5 worm cellular contexts compared by ENCODE assay signal in the genomic region with DNA sequence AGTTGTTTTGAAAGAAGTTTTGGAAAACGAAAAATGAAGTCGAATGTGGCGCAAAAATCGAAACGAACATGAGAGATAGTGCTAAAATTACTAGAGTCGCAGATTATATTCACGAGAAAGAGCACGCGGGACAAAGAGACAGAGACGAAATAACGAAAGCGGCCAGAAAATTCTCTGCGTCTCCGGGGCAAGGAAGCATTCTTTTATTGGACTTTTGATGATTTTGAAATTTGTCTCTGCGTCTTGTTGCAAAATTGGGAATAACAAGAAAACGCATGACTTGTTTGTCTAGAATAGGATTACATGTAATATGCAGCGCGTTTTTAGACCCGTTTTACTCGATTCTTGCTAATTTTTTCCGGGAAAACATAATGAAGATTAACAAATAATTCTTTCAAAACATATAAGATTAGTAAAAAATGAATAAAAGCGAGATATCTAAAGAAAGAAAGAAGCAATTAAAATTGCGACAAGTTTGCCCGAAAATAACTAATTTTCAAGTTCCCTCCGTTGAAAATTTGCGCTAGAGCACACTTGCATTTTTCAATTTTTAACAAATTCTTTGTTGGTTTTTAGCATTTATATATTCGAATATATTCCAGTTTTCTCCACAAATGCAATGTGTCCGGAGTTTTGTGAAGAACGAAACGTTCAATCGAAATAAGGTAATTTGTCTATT.
A peak's percentile ranks its signal among the peaks of the same experiment; 100 is the strongest.
TF ChIP-seq lines count a peak whose summit lies in the region.

A gene (minus strand): TSS at position 466 of the 679 bp plus-strand sequence.
A gene (plus strand): TSS at position 568 of the 679 bp plus-strand sequence.

TF ChIP-seq in whole organism, L1 larva, 84 proteins besides CTCF, POLR2A, EP300 and RAD21 (continues in another document):
- TF ChIP-seq lin-35 (GFP tag; optimal IDR thresholded peaks at IDR 0.05; lab: Kevin White, UChicago) (peak; percentile 87 to 96), swsn-7 (tag; optimal IDR thresholded peaks at IDR 0.05; lab: Kevin White, UChicago) (peak; percentile 77), nhr-11 (tag; optimal IDR thresholded peaks at IDR 0.05; lab: Kevin White, UChicago) (peak; percentile 76), irx-1 (tag; optimal IDR thresholded peaks at IDR 0.05; lab: Kevin White, UChicago) (peak; percentile 62), tlp-1 (tag; optimal IDR thresholded peaks at IDR 0.05; lab: Kevin White, UChicago) (no peak), dsc-1 (tag; optimal IDR thresholded peaks at IDR 0.05; lab: Kevin White, UChicago) (peak; percentile 98), ztf-4 (tag; optimal IDR thresholded peaks at IDR 0.05; lab: Kevin White, UChicago) (peak; percentile 9), nhr-20 (tag; optimal IDR thresholded peaks at IDR 0.05; lab: Kevin White, UChicago) (peak; percentile 68), unc-130 (tag; optimal IDR thresholded peaks at IDR 0.05; lab: Kevin White, UChicago) (peak; percentile 63), C16A3.4 (tag; optimal IDR thresholded peaks at IDR 0.05; lab: Kevin White, UChicago) (peak; percentile 52), sup-37 (GFP tag; optimal IDR thresholded peaks at IDR 0.05; lab: Kevin White, UChicago) (no peak), egl-13 (tag; optimal IDR thresholded peaks at IDR 0.05; lab: Kevin White, UChicago) (peak; percentile 71), ceh-88 (GFP tag; IDR thresholded peaks at IDR 0.05; lab: Robert Waterston, UW) (no peak; the same call in 1 of the 2 replicates), lin-14 (GFP tag; optimal IDR thresholded peaks at IDR 0.05; lab: Kevin White, UChicago) (peak; percentile 96), ztf-11 (tag; optimal IDR thresholded peaks at IDR 0.05; lab: Kevin White, UChicago) (no peak), zag-1 (tag; optimal IDR thresholded peaks at IDR 0.05; lab: Kevin White, UChicago) (no peak)

TF ChIP-seq in whole organism, L3 larva, 47 proteins besides CTCF, POLR2A, EP300 and RAD21 (continues in another document):
- TF ChIP-seq snpc-4 (tag; optimal IDR thresholded peaks at IDR 0.05; lab: Kevin White, UChicago) (peak; percentile 57), R02D3.7 (tag; optimal IDR thresholded peaks at IDR 0.05; lab: Kevin White, UChicago) (no peak), egl-5 (tag; optimal IDR thresholded peaks at IDR 0.05; lab: Kevin White, UChicago) (peak; percentile 68), lin-39 (tag; optimal IDR thresholded peaks at IDR 0.05; lab: Kevin White, UChicago) (no peak), egl-27 (tag; optimal IDR thresholded peaks at IDR 0.05; lab: Kevin White, UChicago) (no peak), unc-39 (tag; optimal IDR thresholded peaks at IDR 0.05; lab: Kevin White, UChicago) (no peak), unc-62 (GFP tag; optimal IDR thresholded peaks at IDR 0.05; lab: Kevin White, UChicago) (no peak), daf-12 (tag; optimal IDR thresholded peaks at IDR 0.05; lab: Kevin White, UChicago) (no peak), mdl-1 (tag; optimal IDR thresholded peaks at IDR 0.05; lab: Kevin White, UChicago) (peak; percentile 11), nhr-25 (tag; optimal IDR thresholded peaks at IDR 0.05; lab: Kevin White, UChicago) (peak; percentile 46), fkh-10 (GFP tag; optimal IDR thresholded peaks at IDR 0.05; lab: Kevin White, UChicago) (peak; percentile 30), nhr-12 (tag; optimal IDR thresholded peaks at IDR 0.05; lab: Kevin White, UChicago) (no peak), nhr-23 (tag; optimal IDR thresholded peaks at IDR 0.05; lab: Kevin White, UChicago) (peak; percentile 41), sea-2 (GFP tag; optimal IDR thresholded peaks at IDR 0.05; lab: Kevin White, UChicago) (no peak), ztf-4 (tag; optimal IDR thresholded peaks at IDR 0.05; lab: Kevin White, UChicago) (no peak), lin-15B (tag; optimal IDR thresholded peaks at IDR 0.05; lab: Kevin White, UChicago) (peak; percentile 25), ztf-11 (tag; optimal IDR thresholded peaks at IDR 0.05; lab: Kevin White, UChicago) (no peak), hmg-11 (tag; optimal IDR thresholded peaks at IDR 0.05; lab: Kevin White, UChicago) (peak; percentile 69)

TF ChIP-seq in whole organism, early embryonic, 17 proteins besides CTCF, POLR2A, EP300 and RAD21:
- peak; percentile 45 for TF ChIP-seq F13C5.2 (tag; optimal IDR thresholded peaks at IDR 0.05; lab: Kevin White, UChicago)
- TF ChIP-seq ceh-36 (tag; optimal IDR thresholded peaks at IDR 0.05; lab: Kevin White, UChicago), result no peak
- TF ChIP-seq tbx-11 (GFP tag; IDR thresholded peaks at IDR 0.05; lab: Robert Waterston, UW), result no peak
- no peak for TF ChIP-seq tra-4 (tag; optimal IDR thresholded peaks at IDR 0.05; lab: Kevin White, UChicago)
- TF ChIP-seq sea-1 (GFP tag; conservative IDR thresholded peaks at IDR 0.05; lab: Robert Waterston, UW), result no peak
TF ChIP-seq in whole organism, early embryonic: peak in this region for 1.

TF ChIP-seq in whole organism, midembryonic, 9 proteins besides CTCF, POLR2A, EP300 and RAD21:
- peak; percentile 72 for TF ChIP-seq cog-1 (tag; optimal IDR thresholded peaks at IDR 0.05; lab: Kevin White, UChicago)
- TF ChIP-seq klf-2 (GFP tag; conservative IDR thresholded peaks at IDR 0.05; lab: Robert Waterston, UW), result no peak
- no peak for TF ChIP-seq ref-1 (GFP tag; conservative IDR thresholded peaks at IDR 0.05; lab: Robert Waterston, UW)
- no peak for TF ChIP-seq flt-1 (GFP tag; IDR thresholded peaks at IDR 0.05; lab: Robert Waterston, UW)

TF ChIP-seq in whole organism, young adult, 124 proteins besides CTCF, POLR2A, EP300 and RAD21 (continues in another document):
- TF ChIP-seq sea-2 (GFP tag; IDR thresholded peaks at IDR 0.05; lab: Robert Waterston, UW) (no peak), hmg-1.2 (GFP tag; IDR thresholded peaks at IDR 0.05; lab: Robert Waterston, UW) (peak; percentile 94), let-526 (GFP tag; IDR thresholded peaks at IDR 0.05; lab: Robert Waterston, UW) (no peak), efl-1 (GFP tag; optimal IDR thresholded peaks at IDR 0.05; lab: Kevin White, UChicago) (peak; percentile 72), hmg-20 (GFP tag; IDR thresholded peaks at IDR 0.05; lab: Robert Waterston, UW) (no peak), T07F8.4 (tag; optimal IDR thresholded peaks at IDR 0.05; lab: Kevin White, UChicago) (no peak), mel-28 (tag; optimal IDR thresholded peaks at IDR 0.05; lab: Kevin White, UChicago; ENCODE audit: borderline replicate concordance) (no peak), attf-5 (GFP tag; optimal IDR thresholded peaks at IDR 0.05; lab: Kevin White, UChicago) (peak; percentile 90), madf-10 (tag; optimal IDR thresholded peaks at IDR 0.05; lab: Kevin White, UChicago) (peak; percentile 6), tbp1 (GFP tag; optimal IDR thresholded peaks at IDR 0.05; lab: Kevin White, UChicago) (peak; percentile 30), pbrm-1 (GFP tag; IDR thresholded peaks at IDR 0.05; lab: Robert Waterston, UW) (0 out of 2 replicates have a peak, but pooled peaks have one; percentile 16), madf-6 (GFP tag; IDR thresholded peaks at IDR 0.05; lab: Robert Waterston, UW) (peak; percentile 12; the same call in 1 of the 2 replicates), ceh-58 (GFP tag; IDR thresholded peaks at IDR 0.05; lab: Robert Waterston, UW) (no peak), B0019.2 (GFP tag; conservative IDR thresholded peaks at IDR 0.05; lab: Robert Waterston, UW) (no peak), ztf-6 (GFP tag; IDR thresholded peaks at IDR 0.05; lab: Robert Waterston, UW) (no peak), ama-1 (optimal IDR thresholded peaks at IDR 0.05; lab: Kevin White, UChicago) (no peak), ama-1 (GFP tag; optimal IDR thresholded peaks at IDR 0.05; lab: Kevin White, UChicago) (no peak), lir-1 (GFP tag; conservative IDR thresholded peaks at IDR 0.05; lab: Robert Waterston, UW) (0 out of 2 replicates have a peak, but pooled peaks have one; percentile 10), lin-54 (GFP tag; optimal IDR thresholded peaks at IDR 0.05; lab: Kevin White, UChicago) (peak; percentile 62), ztf-18 (tag; optimal IDR thresholded peaks at IDR 0.05; lab: Kevin White, UChicago) (peak; percentile 77), lag-1 (GFP tag; IDR thresholded peaks at IDR 0.05; lab: Robert Waterston, UW) (no peak), C17E4.6 (GFP tag; IDR thresholded peaks at IDR 0.05; lab: Robert Waterston, UW) (no peak), egl-44 (GFP tag; IDR thresholded peaks at IDR 0.05; lab: Robert Waterston, UW) (0 out of 2 replicates have a peak, but pooled peaks have one; percentile 15), ceh-79 (tag; optimal IDR thresholded peaks at IDR 0.05; lab: Kevin White, UChicago) (no peak), cebp-2 (GFP tag; IDR thresholded peaks at IDR 0.05; lab: Robert Waterston, UW) (no peak), hsf-1 (GFP tag; IDR thresholded peaks at IDR 0.05; lab: Robert Waterston, UW) (0 out of 2 replicates have a peak, but pooled peaks have one; percentile 39), nhr-80 (tag; optimal IDR thresholded peaks at IDR 0.05; lab: Kevin White, UChicago) (peak; percentile 42), Y79H2A.3 (GFP tag; conservative IDR thresholded peaks at IDR 0.05; lab: Robert Waterston, UW) (no peak), K12H6.12 (tag; optimal IDR thresholded peaks at IDR 0.05; lab: Kevin White, UChicago) (peak; percentile 70), F52B5.7 (tag; optimal IDR thresholded peaks at IDR 0.05; lab: Kevin White, UChicago) (no peak), sdz-38 (tag; optimal IDR thresholded peaks at IDR 0.05; lab: Kevin White, UChicago) (no peak), mcd-1 (GFP tag; IDR thresholded peaks at IDR 0.05; lab: Robert Waterston, UW) (peak; percentile 61; the same call in 1 of the 2 replicates), ZK185.1 (tag; optimal IDR thresholded peaks at IDR 0.05; lab: Kevin White, UChicago; ENCODE audit: poor library complexity, severe bottlenecking) (peak; percentile 22), ceh-27 (GFP tag; optimal IDR thresholded peaks at IDR 0.05; lab: Kevin White, UChicago) (peak; percentile 16), lin-35 (GFP tag; optimal IDR thresholded peaks at IDR 0.05; lab: Kevin White, UChicago) (peak in 2 of 3 experiments; percentile 38 to 63), ztf-26 (tag; optimal IDR thresholded peaks at IDR 0.05; lab: Kevin White, UChicago) (no peak), cebp-1 (GFP tag; IDR thresholded peaks at IDR 0.05; lab: Robert Waterston, UW) (peak; percentile 62; the same call in 1 of the 2 replicates), cebp-1 (tag; optimal IDR thresholded peaks at IDR 0.05; lab: Kevin White, UChicago) (peak; percentile 91), dox-1 (GFP tag; IDR thresholded peaks at IDR 0.05; lab: Robert Waterston, UW) (peak; percentile 53), snpc-4 (GFP tag; optimal IDR thresholded peaks at IDR 0.05; lab: Kevin White, UChicago) (peak; percentile 12), snpc-4 (tag; optimal IDR thresholded peaks at IDR 0.05; lab: Kevin White, UChicago) (peak in 3 of 4 experiments; percentile 19 to 53 (median 50)), dpl-1 (GFP tag; optimal IDR thresholded peaks at IDR 0.05; lab: Kevin White, UChicago) (no peak), lin-40 (tag; optimal IDR thresholded peaks at IDR 0.05; lab: Kevin White, UChicago) (peak; percentile 64)
